Worm (Caenorhabditis elegans) whole organism, midembryonic: ENCODE results near the gene fbxa-135.

ENCODE experiments used
- T22C8.4 ChIP-seq: fragments of 200-800 bp; sonication (Bioruptor generic); IDR thresholded peaks from 2 replicates; pipeline ENCODE4 v1.3.6; 2022; ENCODE audit warnings: missing genetic modification characterization, missing compliant biosample characterization
- cog-1 ChIP-seq: sonication (generic microtip); optimal IDR thresholded peaks from 2 replicates; lab custom pipeline; 2016; ENCODE audit warnings: missing genetic modification characterization, missing compliant biosample characterization
- flt-1 ChIP-seq: fragments of 200-800 bp; sonication (Bioruptor generic); IDR thresholded peaks from 2 replicates; pipeline ENCODE4 v1.3.6; 2022; ENCODE audit warnings: missing genetic modification characterization, missing compliant biosample characterization
- klf-2 ChIP-seq: fragments of 200-800 bp; sonication (Bioruptor generic); conservative IDR thresholded peaks from 2 replicates; pipeline ENCODE4 v1.3.6; 2022; ENCODE audit warnings: missing genetic modification reagents, missing genetic modification characterization, missing compliant biosample characterization
- med-1 ChIP-seq: sonication (generic microtip); optimal IDR thresholded peaks from 2 replicates; lab custom pipeline; 2017; ENCODE audit warnings: missing genetic modification characterization, mild to moderate bottlenecking, missing compliant biosample characterization, antibody characterized with exemption, missing genetic modification reagents; ENCODE audit not compliant: insufficient read depth
- ref-1 ChIP-seq: fragments of 200-800 bp; sonication (Bioruptor generic); conservative IDR thresholded peaks from 2 replicates; pipeline ENCODE4 v1.3.6; 2022; ENCODE audit warnings: missing genetic modification reagents, missing genetic modification characterization, missing compliant biosample characterization
- tab-1 ChIP-seq: fragments of 200-800 bp; sonication (Bioruptor generic); IDR thresholded peaks from 2 replicates; pipeline ENCODE4 v1.3.6; 2022; ENCODE audit warnings: missing genetic modification characterization, missing compliant biosample characterization
- ztf-23 ChIP-seq: fragments of 200-800 bp; sonication (Bioruptor generic); IDR thresholded peaks from 2 replicates; pipeline ENCODE4 v1.3.6; 2022; ENCODE audit warnings: missing genetic modification reagents, missing genetic modification characterization, missing compliant biosample characterization
- ztf-29 ChIP-seq: fragments of 200-800 bp; sonication (Bioruptor generic); IDR thresholded peaks from 2 replicates; pipeline ENCODE4 v1.3.6; 2022; ENCODE audit warnings: missing genetic modification reagents, missing genetic modification characterization, missing compliant biosample characterization

Gene fbxa-135

ce11 chrV:15399691-15400377, 2.2 kb upstream of the fbxa-135 start, which contains the start of the genes T06E6.15 and sri-7:
T06E6.15 (minus strand) TSS chrV:15399791.
sri-7 (plus strand) TSS chrV:15400327.
- no peak for TF ChIP-seq ztf-23 (GFP tag; lab: Robert Waterston, UW)
- TF ChIP-seq ztf-29: no peak

ce11 chrV:15404859-15405258, 2.8 kb downstream of the fbxa-135 start, which contains the start of gene srh-258:
srh-258 (plus strand) TSS chrV:15405159.
- TF ChIP-seq ztf-23 (GFP tag; lab: Robert Waterston, UW) (no peak), ref-1 (no peak), ztf-29 (no peak), flt-1 (GFP tag; lab: Robert Waterston, UW) (no peak), tab-1 (GFP tag; lab: Robert Waterston, UW) (no peak), klf-2 (GFP tag; lab: Robert Waterston, UW) (no peak)

- TF ChIP-seq med-1 (GFP tag; lab: Kevin White, UChicago) (no peak), ztf-23 (GFP tag; lab: Robert Waterston, UW) (no peak), flt-1 (GFP tag; lab: Robert Waterston, UW) (no peak), klf-2 (GFP tag; lab: Robert Waterston, UW) (no peak), cog-1 (tag; lab: Kevin White, UChicago) (no peak), T22C8.4 (GFP tag; lab: Robert Waterston, UW) (no peak), tab-1 (GFP tag; lab: Robert Waterston, UW) (no peak), ztf-29 (no peak), ref-1 (no peak)
Observed at ce11 chrV:15406928-15407327, 4.9 kb downstream of the fbxa-135 start, which contains the start of gene srh-257. srh-257 (plus strand) TSS chrV:15407228.

- TF ChIP-seq cog-1 (tag; lab: Kevin White, UChicago) (no peak), flt-1 (GFP tag; lab: Robert Waterston, UW) (no peak), ztf-23 (GFP tag; lab: Robert Waterston, UW) (no peak), ref-1 (no peak), T22C8.4 (GFP tag; lab: Robert Waterston, UW) (no peak), tab-1 (GFP tag; lab: Robert Waterston, UW) (no peak), ztf-29 (no peak), klf-2 (GFP tag; lab: Robert Waterston, UW) (no peak), med-1 (GFP tag; lab: Kevin White, UChicago) (no peak)
Observed at ce11 chrV:15412625-15413024, 10.6 kb downstream of the fbxa-135 start, which contains the start of gene srbc-63. srbc-63 (minus strand) TSS chrV:15412725.

- no peak for TF ChIP-seq ztf-23 (GFP tag; lab: Robert Waterston, UW)
- TF ChIP-seq med-1 (GFP tag; lab: Kevin White, UChicago): no peak
- no peak for TF ChIP-seq tab-1 (GFP tag; lab: Robert Waterston, UW)
- TF ChIP-seq ztf-29: no peak
- TF ChIP-seq flt-1 (GFP tag; lab: Robert Waterston, UW): no peak
Observed at ce11 chrV:15413847-15414246, 11.8 kb downstream of the fbxa-135 start, which contains the start of gene srh-264. srh-264 (plus strand) TSS chrV:15414147.

ce11 chrV:15415951-15416350, 13.9 kb downstream of the fbxa-135 start, which contains the start of gene srh-265:
srh-265 (plus strand) TSS chrV:15416251.
- TF ChIP-seq klf-2 (GFP tag; lab: Robert Waterston, UW) (no peak), T22C8.4 (GFP tag; lab: Robert Waterston, UW) (no peak), med-1 (GFP tag; lab: Kevin White, UChicago) (no peak), cog-1 (tag; lab: Kevin White, UChicago) (no peak), tab-1 (GFP tag; lab: Robert Waterston, UW) (no peak), flt-1 (GFP tag; lab: Robert Waterston, UW) (no peak)

- TF ChIP-seq ref-1 (no peak), klf-2 (GFP tag; lab: Robert Waterston, UW) (no peak), med-1 (GFP tag; lab: Kevin White, UChicago) (no peak), cog-1 (tag; lab: Kevin White, UChicago) (no peak), tab-1 (GFP tag; lab: Robert Waterston, UW) (no peak), flt-1 (GFP tag; lab: Robert Waterston, UW) (no peak), ztf-23 (GFP tag; lab: Robert Waterston, UW) (no peak), ztf-29 (no peak), T22C8.4 (GFP tag; lab: Robert Waterston, UW) (no peak)
Observed at ce11 chrV:15417822-15418221, 15.8 kb downstream of the fbxa-135 start, which contains the start of gene T06E6.10. T06E6.10 (plus strand) TSS chrV:15418122.

ce11 chrV:15423601-15424000, 21.5 kb downstream of the fbxa-135 start, which contains the start of gene fbxa-104:
fbxa-104 (minus strand) TSS chrV:15423683.
- TF ChIP-seq ztf-23 (GFP tag; lab: Robert Waterston, UW): no peak
- no peak for TF ChIP-seq cog-1 (tag; lab: Kevin White, UChicago)
- TF ChIP-seq T22C8.4 (GFP tag; lab: Robert Waterston, UW): no peak
- TF ChIP-seq tab-1 (GFP tag; lab: Robert Waterston, UW): no peak
- TF ChIP-seq med-1 (GFP tag; lab: Kevin White, UChicago): no peak
- no peak for TF ChIP-seq flt-1 (GFP tag; lab: Robert Waterston, UW)
- TF ChIP-seq klf-2 (GFP tag; lab: Robert Waterston, UW): no peak
- TF ChIP-seq ref-1: no peak
- TF ChIP-seq ztf-29: no peak

ce11 chrV:15425368-15426091, 23.5 kb downstream of the fbxa-135 start, which contains the start of gene Y36E3A.2:
Y36E3A.2 (plus strand) TSS chrV:15426041.
- TF ChIP-seq ref-1 (no peak), med-1 (GFP tag; lab: Kevin White, UChicago) (no peak), ztf-23 (GFP tag; lab: Robert Waterston, UW) (no peak), cog-1 (tag; lab: Kevin White, UChicago) (no peak), klf-2 (GFP tag; lab: Robert Waterston, UW) (no peak), T22C8.4 (GFP tag; lab: Robert Waterston, UW) (no peak), tab-1 (GFP tag; lab: Robert Waterston, UW) (no peak), flt-1 (GFP tag; lab: Robert Waterston, UW) (no peak), ztf-29 (no peak)
